Worm (Caenorhabditis elegans): Measurements from ENCODE around the gene ZK262.2.

ZK262.2 gene

DNA sequence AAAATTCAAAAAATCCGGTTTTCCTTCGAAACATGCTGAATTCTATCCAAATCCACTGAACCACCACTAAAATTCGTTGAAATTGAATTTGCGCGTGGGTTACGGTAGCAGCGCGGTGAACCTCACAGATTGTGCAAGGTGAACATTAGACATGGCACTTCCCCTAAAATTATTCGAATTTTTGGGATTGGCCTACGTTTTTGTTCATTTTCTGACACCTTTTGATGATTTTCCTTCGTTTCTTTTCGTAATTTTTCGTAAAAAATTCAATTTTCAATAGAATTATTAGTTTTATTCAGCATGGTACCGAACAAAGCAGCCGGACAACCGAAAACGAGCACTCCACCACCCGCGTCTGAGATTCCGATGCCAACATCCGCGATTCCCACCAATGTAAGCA is 25.3 kb upstream of the ZK262.2 start, which contains the start of gene ZK262.8:
TSS of gene ZK262.8 (plus strand) at position 301 of the 400 bp plus-strand sequence.
- TF ChIP-seq gmeb-2 (tag; optimal IDR thresholded peaks at IDR 0.05) (no peak), hlh-13 (GFP tag; optimal IDR thresholded peaks at IDR 0.05) (no peak), K02D7.2 (tag; optimal IDR thresholded peaks at IDR 0.05) (no peak), pha-2 (tag; optimal IDR thresholded peaks at IDR 0.05) (no peak), npax-4 (tag; optimal IDR thresholded peaks at IDR 0.05) (no peak), unc-86 (tag; optimal IDR thresholded peaks at IDR 0.05) (no peak), ceh-48 (tag; optimal IDR thresholded peaks at IDR 0.05) (no peak), T23F11.4 (GFP tag; optimal IDR thresholded peaks at IDR 0.05) (no peak), dve-1 (tag; optimal IDR thresholded peaks at IDR 0.05) (no peak)

DNA sequence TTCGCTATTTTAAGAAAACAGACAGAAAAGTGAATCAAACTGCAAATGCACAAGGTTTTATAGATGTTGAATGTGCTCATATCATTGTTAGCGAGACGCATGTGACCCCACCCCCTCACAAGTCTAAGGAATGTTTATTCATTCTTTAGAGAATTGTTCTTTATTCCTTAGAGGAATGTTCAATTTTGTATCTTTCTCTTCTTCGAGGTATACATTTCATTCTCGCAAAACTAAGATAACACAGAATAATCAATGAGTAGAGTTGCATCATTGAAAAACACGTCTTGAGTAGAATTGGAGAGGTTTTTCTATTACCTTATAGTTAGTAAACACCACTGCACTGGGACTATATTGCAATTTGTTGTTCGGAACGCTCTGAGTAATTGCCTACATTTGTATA is 22.2 kb upstream of the ZK262.2 start, which contains the start of gene ZK262.20:
TSS of gene ZK262.20 (minus strand) at position 101 of the 400 bp plus-strand sequence.
- TF ChIP-seq pros-1 (tag; optimal IDR thresholded peaks at IDR 0.05): no peak
- no peak for TF ChIP-seq ceh-18 (tag; optimal IDR thresholded peaks at IDR 0.05)
- no peak for TF ChIP-seq C08G9.2 (tag; optimal IDR thresholded peaks at IDR 0.05)
- no peak for TF ChIP-seq rnt-1 (tag; optimal IDR thresholded peaks at IDR 0.05)
- TF ChIP-seq tbx-7 (tag; optimal IDR thresholded peaks at IDR 0.05): no peak
- TF ChIP-seq ceh-31 (tag; optimal IDR thresholded peaks at IDR 0.05): no peak
- TF ChIP-seq ztf-16 (tag; optimal IDR thresholded peaks at IDR 0.05): no peak
- TF ChIP-seq C38D4.7 (GFP tag; optimal IDR thresholded peaks at IDR 0.05): no peak
- TF ChIP-seq hlh-6 (tag; optimal IDR thresholded peaks at IDR 0.05): no peak
- no peak for TF ChIP-seq pax-1 (tag; optimal IDR thresholded peaks at IDR 0.05)

ce11 chrV:18431450-18431849 is 18.7 kb upstream of the ZK262.2 start, which contains the start of gene srw-82:
srw-82 (plus strand) TSS chrV:18431750.
- no peak for TF ChIP-seq unc-42 (tag; optimal IDR thresholded peaks at IDR 0.05)
- TF ChIP-seq unc-3 (GFP tag; conservative IDR thresholded peaks at IDR 0.05): no peak
- TF ChIP-seq unc-3 (tag; optimal IDR thresholded peaks at IDR 0.05): no peak
- TF ChIP-seq gmeb-2 (tag; optimal IDR thresholded peaks at IDR 0.05): no peak
- no peak for TF ChIP-seq ceh-19 (GFP tag; optimal IDR thresholded peaks at IDR 0.05)
- no peak for TF ChIP-seq hlh-6 (tag; optimal IDR thresholded peaks at IDR 0.05)
- TF ChIP-seq hlh-15 (tag; optimal IDR thresholded peaks at IDR 0.05): no peak
- no peak for TF ChIP-seq ref-2 (tag; optimal IDR thresholded peaks at IDR 0.05)
- no peak for TF ChIP-seq pha-2 (tag; optimal IDR thresholded peaks at IDR 0.05)
- TF ChIP-seq fkh-10 (GFP tag; optimal IDR thresholded peaks at IDR 0.05): no peak
- TF ChIP-seq elt-2 (tag; optimal IDR thresholded peaks at IDR 0.05): no peak
- no peak for TF ChIP-seq ama-1 (optimal IDR thresholded peaks at IDR 0.05)
- no peak for TF ChIP-seq mec-3 (tag; optimal IDR thresholded peaks at IDR 0.05; ENCODE audit: borderline replicate concordance)
- no peak for TF ChIP-seq K02D7.2 (tag; optimal IDR thresholded peaks at IDR 0.05)
- TF ChIP-seq unc-55 (GFP tag; optimal IDR thresholded peaks at IDR 0.05): no peak
- TF ChIP-seq eyg-1 (tag; optimal IDR thresholded peaks at IDR 0.05): no peak
- no peak for TF ChIP-seq K09A11.1 (tag; optimal IDR thresholded peaks at IDR 0.05; ENCODE audit: insufficient read depth)
- TF ChIP-seq ceh-2 (tag; optimal IDR thresholded peaks at IDR 0.05): no peak
- no peak for TF ChIP-seq ceh-9 (tag; optimal IDR thresholded peaks at IDR 0.05)
- TF ChIP-seq rnt-1 (tag; optimal IDR thresholded peaks at IDR 0.05): no peak
- TF ChIP-seq ceh-18 (tag; optimal IDR thresholded peaks at IDR 0.05): no peak

DNA sequence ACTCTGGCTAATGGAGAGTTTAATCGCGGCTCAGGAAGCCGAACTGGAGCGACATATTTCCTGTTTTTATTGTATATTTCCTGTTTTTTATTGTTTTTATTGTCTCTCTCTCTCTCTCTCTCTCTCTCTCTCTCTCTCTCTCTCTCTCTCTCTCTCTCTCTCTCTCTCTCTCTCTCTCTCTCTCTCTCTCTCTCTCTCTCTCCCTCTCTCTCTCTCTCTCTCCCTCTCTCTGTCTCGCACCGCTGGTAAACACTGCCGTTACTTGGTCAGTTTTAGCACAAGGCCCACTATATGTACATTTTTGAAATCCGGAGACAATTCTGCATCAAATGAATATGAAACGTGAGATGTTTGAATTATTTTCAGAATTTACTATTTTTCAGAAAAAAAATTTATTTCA is 18.0 kb upstream of the ZK262.2 start:
- no peak for TF ChIP-seq tbx-7 (tag; optimal IDR thresholded peaks at IDR 0.05)
- TF ChIP-seq C38D4.7 (GFP tag; optimal IDR thresholded peaks at IDR 0.05): no peak
- no peak for TF ChIP-seq hlh-13 (GFP tag; optimal IDR thresholded peaks at IDR 0.05)
- TF ChIP-seq ceh-48 (tag; optimal IDR thresholded peaks at IDR 0.05): no peak
- TF ChIP-seq npax-4 (tag; optimal IDR thresholded peaks at IDR 0.05): no peak
- TF ChIP-seq T23F11.4 (GFP tag; optimal IDR thresholded peaks at IDR 0.05): no peak
- TF ChIP-seq C08G9.2 (tag; optimal IDR thresholded peaks at IDR 0.05): no peak
- TF ChIP-seq fkh-10 (GFP tag; optimal IDR thresholded peaks at IDR 0.05): no peak

ce11 chrV:18426280-18426679 is 13.5 kb upstream of the ZK262.2 start, which contains the start of gene srw-83:
srw-83 (plus strand) TSS chrV:18426580.
- TF ChIP-seq tbx-7 (tag; optimal IDR thresholded peaks at IDR 0.05) (no peak), C08G9.2 (tag; optimal IDR thresholded peaks at IDR 0.05) (no peak), rnt-1 (tag; optimal IDR thresholded peaks at IDR 0.05) (no peak), fax-1 (tag; optimal IDR thresholded peaks at IDR 0.05) (no peak), dve-1 (tag; optimal IDR thresholded peaks at IDR 0.05) (no peak), nhr-232 (tag; optimal IDR thresholded peaks at IDR 0.05) (no peak), fkh-10 (GFP tag; optimal IDR thresholded peaks at IDR 0.05) (no peak), pat-9 (tag; optimal IDR thresholded peaks at IDR 0.05) (no peak), dmd-4 (tag; optimal IDR thresholded peaks at IDR 0.05; ENCODE audit: borderline replicate concordance) (no peak), ttx-3 (tag; optimal IDR thresholded peaks at IDR 0.05) (no peak), ceh-30 (tag; optimal IDR thresholded peaks at IDR 0.05) (no peak), Y22D7AL.16 (tag; optimal IDR thresholded peaks at IDR 0.05) (no peak), ama-1 (optimal IDR thresholded peaks at IDR 0.05) (no peak), ets-4 (tag; optimal IDR thresholded peaks at IDR 0.05) (no peak), elt-4 (tag; optimal IDR thresholded peaks at IDR 0.05) (no peak)
